Fruit fly (Drosophila melanogaster) whole organism, prepupa: Measurements from ENCODE around the gene Grx1.

ENCODE experiments used
- Blimp-1 ChIP-seq: fragments of 200-800 bp; sonication (Bioruptor generic); optimal IDR thresholded peaks from 3 replicates; lab custom pipeline; 2017; ENCODE audit warnings: missing biosample characterization, missing genetic modification characterization, mild to moderate bottlenecking, moderate library complexity, missing genetic modification reagents
- CG10669 ChIP-seq: fragments of 200-800 bp; sonication (Bioruptor generic); optimal IDR thresholded peaks from 3 replicates; lab custom pipeline; 2018; ENCODE audit warnings: missing biosample characterization, mild to moderate bottlenecking, missing genetic modification characterization, moderate library complexity
- CG11294 ChIP-seq: fragments of 200-800 bp; sonication (Bioruptor generic); IDR thresholded peaks from 2 replicates; pipeline ENCODE4 v1.3.6; 2022; ENCODE audit warnings: missing biosample characterization, missing genetic modification characterization
- CG11762 ChIP-seq: fragments of 200-800 bp; sonication (Bioruptor generic); optimal IDR thresholded peaks from 3 replicates; lab custom pipeline; 2016; ENCODE audit warnings: missing biosample characterization, missing genetic modification characterization; ENCODE audit not compliant: insufficient read depth
- CG15336 ChIP-seq: fragments of 200-800 bp; sonication (Bioruptor generic); IDR thresholded peaks from 2 replicates; pipeline ENCODE4 v1.3.6; 2022; ENCODE audit warnings: missing biosample characterization, missing genetic modification characterization
- CG1621 ChIP-seq: fragments of 200-800 bp; sonication (Bioruptor generic); optimal IDR thresholded peaks from 3 replicates; lab custom pipeline; 2018; ENCODE audit warnings: missing biosample characterization, mild to moderate bottlenecking, missing genetic modification characterization
- CG16779 ChIP-seq: fragments of 200-800 bp; sonication (Bioruptor generic); optimal IDR thresholded peaks from 3 replicates; lab custom pipeline; 2017; ENCODE audit warnings: missing biosample characterization, mild to moderate bottlenecking, missing genetic modification characterization
- CG3032 ChIP-seq: fragments of 200-800 bp; optimal IDR thresholded peaks from 2 replicates; lab custom pipeline; 2019; ENCODE audit warnings: missing biosample characterization, mild to moderate bottlenecking, missing genetic modification characterization, moderate library complexity
- CG31627 ChIP-seq: fragments of 200-800 bp; sonication (Bioruptor generic); optimal IDR thresholded peaks from 3 replicates; lab custom pipeline; 2016; ENCODE audit warnings: missing biosample characterization, missing genetic modification characterization
- CG32006 ChIP-seq: fragments of 200-800 bp; sonication (Bioruptor generic); optimal IDR thresholded peaks from 3 replicates; lab custom pipeline; 2017; ENCODE audit warnings: missing biosample characterization, mild to moderate bottlenecking, missing genetic modification characterization
- CG3919 ChIP-seq: fragments of 200-800 bp; sonication (Bioruptor generic); optimal IDR thresholded peaks from 3 replicates; lab custom pipeline; 2016; ENCODE audit warnings: missing biosample characterization, missing genetic modification characterization
- CG6163 ChIP-seq: fragments of 200-800 bp; sonication (Bioruptor generic); IDR thresholded peaks from 3 replicates; pipeline ENCODE4 v1.3.6; 2022; ENCODE audit warnings: missing biosample characterization, missing genetic modification characterization
- CG6276 ChIP-seq: fragments of 200-800 bp; sonication (Bioruptor generic); optimal IDR thresholded peaks from 2 replicates; lab custom pipeline; 2017; ENCODE audit warnings: missing biosample characterization, mild to moderate bottlenecking, missing genetic modification characterization
- CG6808 ChIP-seq: fragments of 200-800 bp; sonication (Bioruptor generic); optimal IDR thresholded peaks from 3 replicates; lab custom pipeline; 2017; ENCODE audit warnings: missing biosample characterization, missing genetic modification characterization, mild to moderate bottlenecking, moderate library complexity, missing genetic modification reagents
- CG6854 ChIP-seq: fragments of 200-800 bp; sonication (Bioruptor generic); optimal IDR thresholded peaks from 2 replicates; lab custom pipeline; 2017; ENCODE audit warnings: missing biosample characterization, mild to moderate bottlenecking, missing genetic modification characterization
- CG7368 ChIP-seq: fragments of 200-800 bp; sonication (Bioruptor generic); optimal IDR thresholded peaks from 3 replicates; lab custom pipeline; 2016; ENCODE audit warnings: missing biosample characterization, missing genetic modification characterization
- CG8119 ChIP-seq: fragments of 200-800 bp; sonication (Bioruptor generic); IDR thresholded peaks from 3 replicates; pipeline ENCODE4 v1.3.6; 2022; ENCODE audit warnings: missing biosample characterization, missing genetic modification characterization
- CG9139 ChIP-seq: fragments of 200-800 bp; sonication (Bioruptor generic); optimal IDR thresholded peaks from 3 replicates; lab custom pipeline; 2017; ENCODE audit warnings: missing biosample characterization, mild to moderate bottlenecking, missing genetic modification characterization
- Eip75B ChIP-seq: fragments of 200-800 bp; sonication (Bioruptor generic); optimal IDR thresholded peaks from 3 replicates; lab custom pipeline; 2016; ENCODE audit warnings: missing biosample characterization, missing genetic modification characterization
- Eip78C ChIP-seq: fragments of 200-800 bp; sonication (Bioruptor generic); peaks from one replicate; lab custom pipeline; 2016; ENCODE audit warnings: missing biosample characterization, missing genetic modification characterization
- Eip93F ChIP-seq: fragments of 200-800 bp; sonication (Bioruptor generic); optimal IDR thresholded peaks from 2 replicates; lab custom pipeline; 2016; ENCODE audit warnings: missing biosample characterization, mild to moderate bottlenecking, missing genetic modification characterization
- Ets96B ChIP-seq: fragments of 200-800 bp; optimal IDR thresholded peaks from 2 replicates; lab custom pipeline; 2019; ENCODE audit warnings: missing biosample characterization, mild to moderate bottlenecking, missing genetic modification characterization, moderate library complexity
- Hr39 ChIP-seq: fragments of 200-800 bp; sonication (Bioruptor generic); optimal IDR thresholded peaks from 2 replicates; lab custom pipeline; 2016; ENCODE audit warnings: missing biosample characterization, missing genetic modification characterization
- Lpt ChIP-seq: fragments of 200-800 bp; sonication (Bioruptor generic); optimal IDR thresholded peaks from 3 replicates; lab custom pipeline; 2016; ENCODE audit warnings: missing biosample characterization, missing genetic modification characterization
- Met ChIP-seq: fragments of 200-800 bp; sonication (Bioruptor generic); optimal IDR thresholded peaks from 3 replicates; lab custom pipeline; 2016; ENCODE audit warnings: missing biosample characterization, missing genetic modification characterization
- OdsH ChIP-seq: fragments of 200-800 bp; sonication (Bioruptor generic); optimal IDR thresholded peaks from 3 replicates; lab custom pipeline; 2016; ENCODE audit warnings: missing biosample characterization, missing genetic modification characterization
- Smox ChIP-seq: fragments of 200-800 bp; sonication (Bioruptor generic); optimal IDR thresholded peaks from 3 replicates; lab custom pipeline; 2016; ENCODE audit warnings: missing biosample characterization, missing genetic modification characterization
- Sox102F ChIP-seq: fragments of 200-800 bp; sonication (Bioruptor generic); optimal IDR thresholded peaks from 2 replicates; lab custom pipeline; 2016; ENCODE audit warnings: missing biosample characterization, mild to moderate bottlenecking, missing genetic modification characterization
- Sox14 ChIP-seq: fragments of 200-800 bp; sonication (Bioruptor generic); optimal IDR thresholded peaks from 3 replicates; lab custom pipeline; 2016; ENCODE audit warnings: missing biosample characterization, missing genetic modification characterization
- acj6 ChIP-seq: fragments of 200-800 bp; sonication (Bioruptor generic); optimal IDR thresholded peaks from 3 replicates; lab custom pipeline; 2016; ENCODE audit warnings: missing biosample characterization, missing genetic modification characterization
- dac ChIP-seq: fragments of 200-800 bp; sonication (Bioruptor generic); optimal IDR thresholded peaks from 2 replicates; lab custom pipeline; 2017; ENCODE audit warnings: missing biosample characterization, mild to moderate bottlenecking, missing genetic modification characterization
- dsx ChIP-seq: fragments of 200-800 bp; optimal IDR thresholded peaks from 3 replicates; lab custom pipeline; 2019; ENCODE audit warnings: missing biosample characterization, mild to moderate bottlenecking, missing genetic modification characterization, moderate library complexity; ENCODE audit not compliant: poor library complexity, severe bottlenecking
- eg ChIP-seq: fragments of 200-800 bp; sonication (Bioruptor generic); IDR thresholded peaks from 3 replicates; pipeline ENCODE4 v1.3.6; 2022; ENCODE audit warnings: missing biosample characterization, missing genetic modification characterization
- fd59A ChIP-seq: fragments of 200-800 bp; sonication (Bioruptor generic); optimal IDR thresholded peaks from 2 replicates; lab custom pipeline; 2017; ENCODE audit warnings: missing biosample characterization, mild to moderate bottlenecking, missing genetic modification characterization, missing genetic modification reagents
- net ChIP-seq: fragments of 200-800 bp; sonication (Bioruptor generic); optimal IDR thresholded peaks from 3 replicates; lab custom pipeline; 2016; ENCODE audit warnings: missing biosample characterization, missing genetic modification characterization
- pdm3 ChIP-seq: fragments of 200-800 bp; sonication (Bioruptor generic); optimal IDR thresholded peaks from 3 replicates; lab custom pipeline; 2016; ENCODE audit warnings: missing biosample characterization, missing genetic modification characterization
- salr ChIP-seq, 2 experiments: fragments of 200-800 bp; sonication (Bioruptor generic); optimal IDR thresholded peaks; 3 replicates each; lab custom pipeline; 2016 to 2018; ENCODE audit warnings: missing biosample characterization in 2 of 2, missing genetic modification characterization in 2 of 2, mild to moderate bottlenecking in 1 of 2
- ss ChIP-seq, 2 experiments: fragments of 200-800 bp; sonication (Bioruptor generic); optimal IDR thresholded peaks; 2 replicates in 1 of 2; 3 replicates in 1 of 2; lab custom pipeline; 2017 to 2018; ENCODE audit warnings: mild to moderate bottlenecking in 2 of 2, missing biosample characterization in 2 of 2, missing genetic modification characterization in 2 of 2, moderate library complexity in 1 of 2
- svp ChIP-seq: fragments of 200-800 bp; sonication (Bioruptor generic); peaks from one replicate; lab custom pipeline; 2016; ENCODE audit warnings: missing biosample characterization, missing genetic modification characterization
- topi ChIP-seq: fragments of 200-800 bp; sonication (Bioruptor generic); optimal IDR thresholded peaks from 3 replicates; lab custom pipeline; 2016; ENCODE audit warnings: missing biosample characterization, missing genetic modification characterization
- vri ChIP-seq: fragments of 200-800 bp; sonication (Bioruptor generic); optimal IDR thresholded peaks from 3 replicates; lab custom pipeline; 2016; ENCODE audit warnings: missing biosample characterization, mild to moderate bottlenecking, missing genetic modification characterization

The Grx1 gene

DNA sequence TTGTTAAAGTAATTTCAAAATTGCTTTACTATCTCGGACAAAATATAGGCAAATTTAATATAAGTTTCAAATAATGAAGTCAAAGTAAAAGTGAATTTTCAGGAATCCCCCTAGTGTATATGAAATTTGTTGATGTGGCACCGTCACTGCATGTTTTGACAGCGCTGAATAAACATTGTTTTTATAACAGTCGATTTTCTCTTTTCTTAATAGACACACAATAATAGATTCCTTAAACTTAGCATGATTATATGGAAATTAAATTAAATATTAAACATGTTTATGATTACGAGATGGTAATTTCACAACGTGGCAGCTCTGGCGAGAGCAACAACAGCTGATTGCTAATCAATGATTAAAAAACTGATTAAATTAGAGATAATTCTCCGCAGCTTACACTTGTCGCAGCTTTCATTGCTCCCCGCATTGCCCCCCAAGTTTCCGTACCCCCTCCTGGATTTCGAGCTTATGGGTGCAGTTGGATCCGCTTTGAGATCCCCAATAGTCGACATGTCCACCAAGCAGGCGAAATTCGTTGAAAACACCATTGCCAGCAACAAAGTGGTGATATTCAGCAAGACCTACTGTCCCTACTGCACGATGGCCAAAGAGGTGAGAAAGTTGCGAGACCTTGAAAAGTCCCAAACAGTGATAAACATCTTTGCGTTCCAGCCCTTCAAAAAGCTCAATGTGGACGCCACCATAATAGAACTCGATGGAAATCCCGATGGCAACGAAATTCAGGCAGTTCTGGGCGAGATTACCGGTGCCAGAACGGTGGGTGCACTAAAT is at the start of gene Grx1 (continued):
- TF ChIP-seq CG15336 (GFP tag; lab: Robert Waterston, UW) (peak; percentile 26; the same call in 1 of the 2 replicates), CG3919 (peak; percentile 69), CG11762 (GFP tag; lab: Kevin White, UChicago) (no peak)
- TF ChIP-seq, all 60 proteins: peak for 41

DNA sequence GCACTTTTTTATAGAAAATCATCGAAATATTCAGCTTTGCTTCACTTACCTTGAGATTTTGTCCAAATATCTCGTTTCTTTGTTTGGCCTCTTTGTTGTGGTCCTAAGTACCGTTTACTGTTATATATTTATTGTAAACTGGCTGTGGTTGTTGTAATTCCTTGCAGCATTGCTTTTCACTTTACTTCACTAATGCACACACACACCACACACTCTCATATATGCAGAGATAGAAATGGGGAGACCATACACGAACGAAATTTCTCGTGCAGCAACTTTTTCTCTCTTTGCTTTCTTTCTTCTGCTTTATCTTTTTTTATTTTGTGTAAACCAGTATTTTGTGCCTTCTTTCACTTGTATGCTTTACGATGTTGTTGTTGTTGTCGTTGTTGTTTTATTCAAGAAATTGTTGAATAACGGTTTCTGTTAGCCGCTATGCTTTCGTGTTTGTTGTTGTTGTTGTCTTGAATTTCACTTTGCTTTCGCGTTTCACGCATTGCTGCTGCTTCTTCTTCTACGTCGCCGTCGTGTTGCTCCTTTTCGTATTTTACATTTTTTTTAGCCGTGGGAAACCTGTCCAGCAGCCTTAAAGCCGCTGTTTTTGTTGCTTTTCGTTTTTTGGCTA is 49.7 kb upstream of the Grx1 start:
- no peak for TF ChIP-seq topi (GFP tag; lab: Kevin White, UChicago)
- peak; percentile 25 for TF ChIP-seq CG16779
- TF ChIP-seq CG11762 (GFP tag; lab: Kevin White, UChicago): peak; percentile 4
- no peak for TF ChIP-seq acj6 (GFP tag; lab: Kevin White, UChicago)
- TF ChIP-seq Smox (GFP tag; lab: Kevin White, UChicago): no peak
- peak; percentile 4 for TF ChIP-seq Sox102F (GFP tag; lab: Kevin White, UChicago)
- peak; percentile 70 for TF ChIP-seq ss (GFP tag; optimal IDR thresholded peaks at IDR 0.05; lab: Kevin White, UChicago)
- TF ChIP-seq dsx (GFP tag; lab: Kevin White, UChicago): peak; percentile 23
- TF ChIP-seq svp (GFP tag; lab: Kevin White, UChicago): peak; percentile 10
- TF ChIP-seq Ets96B: peak; percentile 8
- peak; percentile 81 for TF ChIP-seq CG8119 (GFP tag; lab: Robert Waterston, UW)
- no peak for TF ChIP-seq OdsH (GFP tag; lab: Kevin White, UChicago)
- no peak for TF ChIP-seq CG1621 (tag; lab: Kevin White, UChicago)
- TF ChIP-seq net (GFP tag; lab: Kevin White, UChicago): peak; percentile 11
- TF ChIP-seq CG9139 (GFP tag; lab: Kevin White, UChicago): peak; percentile 46
- no peak for TF ChIP-seq dac (GFP tag; lab: Kevin White, UChicago)
- peak; percentile 25 for TF ChIP-seq Blimp-1 (GFP tag; lab: Kevin White, UChicago)
- no peak for TF ChIP-seq Sox14 (GFP tag; lab: Kevin White, UChicago)
- no peak for TF ChIP-seq CG31627 (GFP tag; lab: Kevin White, UChicago)
- TF ChIP-seq eg: peak; percentile 66; the same call in 2 of the 3 replicates
- peak; percentile 58 for TF ChIP-seq CG6808 (GFP tag; lab: Kevin White, UChicago)
- peak; percentile 26 for TF ChIP-seq CG10669 (GFP tag; lab: Kevin White, UChicago)
- TF ChIP-seq Hr39 (GFP tag; lab: Kevin White, UChicago): no peak
- no peak for TF ChIP-seq CG7368 (GFP tag; lab: Kevin White, UChicago)
- TF ChIP-seq CG6854: peak; percentile 62
- peak; percentile 72; the same call in 2 of the 3 replicates for TF ChIP-seq CG6163 (GFP tag; lab: Robert Waterston, UW)
- peak; percentile 59 for TF ChIP-seq Eip78C
- peak; percentile 80 for TF ChIP-seq CG15336 (GFP tag; lab: Robert Waterston, UW)
- no peak for TF ChIP-seq Met (GFP tag; lab: Kevin White, UChicago)
- TF ChIP-seq CG32006 (GFP tag; lab: Kevin White, UChicago): peak; percentile 19
- TF ChIP-seq Lpt (GFP tag; lab: Kevin White, UChicago): peak; percentile 58
- peak; percentile 64 for TF ChIP-seq CG6276

DNA sequence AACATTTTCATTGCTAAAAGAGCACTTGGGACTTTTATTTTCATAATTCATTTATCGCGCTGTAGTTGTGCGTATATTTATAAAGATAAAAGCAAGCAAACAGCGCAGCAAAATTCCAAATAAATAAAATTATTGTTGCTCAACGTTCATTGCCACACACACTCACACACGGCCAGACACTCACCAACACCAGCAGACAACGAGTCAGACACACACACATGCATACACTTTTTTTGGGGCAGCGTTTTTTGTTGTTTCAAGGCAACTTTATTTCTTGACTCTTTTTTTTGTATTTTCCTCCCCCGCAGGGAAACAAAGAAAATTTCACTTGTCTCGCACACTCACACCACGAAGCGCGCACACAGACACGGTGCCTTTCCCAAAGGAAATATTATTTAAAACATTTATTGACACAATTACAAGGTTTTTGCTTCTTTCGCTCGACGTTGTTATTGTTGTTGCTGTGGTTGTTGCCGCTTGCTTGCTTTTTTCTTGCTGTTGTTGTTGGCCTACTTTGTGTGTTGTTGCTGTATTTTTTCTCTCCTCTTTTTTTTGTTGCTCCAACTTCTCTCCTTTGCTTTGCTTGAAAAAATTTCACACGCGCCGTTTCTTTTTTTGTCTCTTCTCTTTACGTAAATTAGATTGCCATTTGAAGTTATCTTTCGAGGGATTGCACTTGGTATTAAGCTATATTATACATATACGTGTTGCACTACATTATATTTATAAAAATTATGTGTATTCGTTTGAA is 49.0 kb upstream of the Grx1 start:
- TF ChIP-seq Sox102F (GFP tag; lab: Kevin White, UChicago) (no peak), Eip78C (peak; percentile 84), pdm3 (peak; percentile 35), CG3032 (tag; lab: Kevin White, UChicago) (peak; percentile 51), OdsH (GFP tag; lab: Kevin White, UChicago) (peak; percentile 21), Sox14 (GFP tag; lab: Kevin White, UChicago) (peak; percentile 51), ss (GFP tag; optimal IDR thresholded peaks at IDR 0.05; lab: Kevin White, UChicago) (peak; percentile 75 to 86), fd59A (GFP tag; lab: Kevin White, UChicago) (peak; percentile 7), Eip75B (peak; percentile 50), vri (GFP tag; lab: Kevin White, UChicago) (peak; percentile 27), Ets96B (peak; percentile 63), Eip93F (GFP tag; lab: Kevin White, UChicago) (no peak), CG32006 (GFP tag; lab: Kevin White, UChicago) (peak; percentile 48), CG6276 (peak; percentile 75), CG6808 (GFP tag; lab: Kevin White, UChicago) (peak; percentile 83), Smox (GFP tag; lab: Kevin White, UChicago) (peak; percentile 19), Met (GFP tag; lab: Kevin White, UChicago) (peak; percentile 14), CG11294 (GFP tag; lab: Robert Waterston, UW) (no peak), salr (GFP tag; optimal IDR thresholded peaks at IDR 0.05; lab: Kevin White, UChicago) (peak in 1 of 2 experiments; percentile 28), CG1621 (tag; lab: Kevin White, UChicago) (peak; percentile 50), CG9139 (GFP tag; lab: Kevin White, UChicago) (peak; percentile 65), acj6 (GFP tag; lab: Kevin White, UChicago) (peak; percentile 10)
